Worm (Caenorhabditis elegans): ENCODE results near the gene spp-16.

Gene spp-16

ce11 chrV:10939990-10940570 lies 39.0 kb upstream of the spp-16 start:
- TF ChIP-seq nhr-25 (tag; optimal IDR thresholded peaks at IDR 0.05) (peak; percentile 8), nhr-43 (tag; optimal IDR thresholded peaks at IDR 0.05; ENCODE audit: poor library complexity, severe bottlenecking) (peak; percentile 85), daf-12 (tag; optimal IDR thresholded peaks at IDR 0.05) (no peak), elt-3 (tag; optimal IDR thresholded peaks at IDR 0.05) (no peak), ceh-9 (tag; optimal IDR thresholded peaks at IDR 0.05) (no peak), elt-2 (tag; optimal IDR thresholded peaks at IDR 0.05) (no peak), ceh-16 (tag; optimal IDR thresholded peaks at IDR 0.05) (no peak), R02D3.7 (tag; optimal IDR thresholded peaks at IDR 0.05) (no peak), fos-1 (tag; optimal IDR thresholded peaks at IDR 0.05) (peak; percentile 20), nhr-23 (tag; optimal IDR thresholded peaks at IDR 0.05) (peak; percentile 36)

ce11 chrV:10938739-10939138 lies 37.6 kb upstream of the spp-16 start, which contains the start of gene F17C11.11:
Gene F17C11.11 (minus strand): TSS chrV:10938817.
- TF ChIP-seq nhr-23 (tag; optimal IDR thresholded peaks at IDR 0.05): peak; percentile 4
- TF ChIP-seq lsy-12 (tag; optimal IDR thresholded peaks at IDR 0.05): no peak
- no peak for TF ChIP-seq ztf-4 (tag; optimal IDR thresholded peaks at IDR 0.05)
- peak; percentile 6 for TF ChIP-seq pha-4 (tag; optimal IDR thresholded peaks at IDR 0.05)
- no peak for TF ChIP-seq R02D3.7 (tag; optimal IDR thresholded peaks at IDR 0.05)
- peak; percentile 62 for TF ChIP-seq pqm-1 (tag; optimal IDR thresholded peaks at IDR 0.05)
- peak; percentile 77 for TF ChIP-seq elt-2 (tag; optimal IDR thresholded peaks at IDR 0.05)

- peak; percentile 37 for TF ChIP-seq nhr-11 (tag; optimal IDR thresholded peaks at IDR 0.05)
- peak; percentile 85 for TF ChIP-seq fkh-10 (GFP tag; optimal IDR thresholded peaks at IDR 0.05)
- no peak for TF ChIP-seq nhr-237 (tag; optimal IDR thresholded peaks at IDR 0.05)
- peak; percentile 58 for TF ChIP-seq nhr-23 (tag; optimal IDR thresholded peaks at IDR 0.05)
- peak; percentile 42 for TF ChIP-seq nhr-43 (tag; optimal IDR thresholded peaks at IDR 0.05; ENCODE audit: poor library complexity, severe bottlenecking)
- TF ChIP-seq elt-3 (tag; optimal IDR thresholded peaks at IDR 0.05): no peak
- no peak for TF ChIP-seq ceh-28 (tag; optimal IDR thresholded peaks at IDR 0.05)
These were observed 36.2 kb upstream of the spp-16 start for ce11 chrV:10937294-10937693.

ce11 chrV:10936681-10937080 lies 35.6 kb upstream of the spp-16 start, which contains the start of gene F17C11.12:
Gene F17C11.12 (minus strand): TSS chrV:10936920.
- TF ChIP-seq lsy-12 (tag; optimal IDR thresholded peaks at IDR 0.05): no peak
- TF ChIP-seq unc-39 (tag; optimal IDR thresholded peaks at IDR 0.05): no peak
- no peak for TF ChIP-seq mml-1 (tag; optimal IDR thresholded peaks at IDR 0.05)
- TF ChIP-seq elt-2 (tag; optimal IDR thresholded peaks at IDR 0.05): peak; percentile 91
- no peak for TF ChIP-seq ama-1 (optimal IDR thresholded peaks at IDR 0.05)
- TF ChIP-seq pqm-1 (tag; optimal IDR thresholded peaks at IDR 0.05): peak; percentile 86

- TF ChIP-seq elt-2 (tag; optimal IDR thresholded peaks at IDR 0.05) (peak; percentile 94), pqm-1 (tag; optimal IDR thresholded peaks at IDR 0.05) (peak; percentile 29), ztf-11 (tag; optimal IDR thresholded peaks at IDR 0.05) (no peak)
These were observed 31.3 kb upstream of the spp-16 start, which contains the start of gene F58B4.5 for ce11 chrV:10932411-10932810. Gene F58B4.5 (plus strand): TSS chrV:10932693.

ce11 chrV:10931189-10931588 lies 30.1 kb upstream of the spp-16 start, which contains the start of gene scvp-1:
Gene scvp-1 (minus strand): TSS chrV:10931289.
- TF ChIP-seq hmg-11 (tag; optimal IDR thresholded peaks at IDR 0.05): no peak
- no peak for TF ChIP-seq ztf-4 (tag; optimal IDR thresholded peaks at IDR 0.05)
- TF ChIP-seq nhr-43 (tag; optimal IDR thresholded peaks at IDR 0.05; ENCODE audit: poor library complexity, severe bottlenecking): no peak
- no peak for TF ChIP-seq snpc-4 (tag; optimal IDR thresholded peaks at IDR 0.05)
- TF ChIP-seq lin-15B (tag; optimal IDR thresholded peaks at IDR 0.05): no peak
- no peak for TF ChIP-seq fos-1 (tag; optimal IDR thresholded peaks at IDR 0.05)
- no peak for TF ChIP-seq ceh-82 (tag; optimal IDR thresholded peaks at IDR 0.05)
- no peak for TF ChIP-seq nhr-11 (tag; optimal IDR thresholded peaks at IDR 0.05)
- no peak for TF ChIP-seq nfya-1 (tag; optimal IDR thresholded peaks at IDR 0.05; ENCODE audit: insufficient read depth)
- TF ChIP-seq pha-4 (tag; optimal IDR thresholded peaks at IDR 0.05): no peak

ce11 chrV:10929511-10929910 lies 28.4 kb upstream of the spp-16 start, which contains the start of gene F58B4.3:
Gene F58B4.3 (plus strand): TSS chrV:10929811.
- TF ChIP-seq hmg-11 (tag; optimal IDR thresholded peaks at IDR 0.05) (no peak), ztf-11 (tag; optimal IDR thresholded peaks at IDR 0.05) (no peak), ceh-82 (tag; optimal IDR thresholded peaks at IDR 0.05) (no peak), pqm-1 (tag; optimal IDR thresholded peaks at IDR 0.05) (no peak), zag-1 (tag; optimal IDR thresholded peaks at IDR 0.05) (no peak)
